Fruit fly (Drosophila melanogaster): ENCODE measurements around the gene heca.
A peak's percentile ranks its signal among the peaks of the same experiment; 100 is the strongest.

The heca gene

dm6 chr3R:30304884-30305529 is 27.3 kb downstream of the heca start (continued):
- peak; percentile 78 for TF ChIP-seq CG12769 (tag; optimal IDR thresholded peaks at IDR 0.05)
- TF ChIP-seq Nf-YC (tag; optimal IDR thresholded peaks at IDR 0.05) = peak; percentile 56
- peak; percentile 57 for TF ChIP-seq zfh2 (GFP tag; optimal IDR thresholded peaks at IDR 0.05)
- TF ChIP-seq Neu2 (GFP tag; optimal IDR thresholded peaks at IDR 0.05; ENCODE audit: borderline replicate concordance) = no peak
- peak; percentile 35 for TF ChIP-seq Vsx1 (GFP tag; optimal IDR thresholded peaks at IDR 0.05)
- peak; percentile 63 for TF ChIP-seq cwo (GFP tag; optimal IDR thresholded peaks at IDR 0.05)
- TF ChIP-seq Tbp (GFP tag; optimal IDR thresholded peaks at IDR 0.05) = no peak
- no peak for TF ChIP-seq Ada2b (GFP tag; IDR thresholded peaks at IDR 0.05)
- TF ChIP-seq CG34376 (GFP tag; optimal IDR thresholded peaks at IDR 0.05) = no peak
- no peak for TF ChIP-seq nerfin-1 (tag; optimal IDR thresholded peaks at IDR 0.05)
- TF ChIP-seq chm (GFP tag; IDR thresholded peaks at IDR 0.05) = no peak
- TF ChIP-seq eyg (GFP tag; optimal IDR thresholded peaks at IDR 0.05) = peak; percentile 28
- peak; percentile 21 for TF ChIP-seq ems (GFP tag; optimal IDR thresholded peaks at IDR 0.05)
- TF ChIP-seq CG14050 (GFP tag; IDR thresholded peaks at IDR 0.05) = no peak
- TF ChIP-seq Adf1 (GFP tag; IDR thresholded peaks at IDR 0.05) = no peak
- no peak for TF ChIP-seq CG17612 (GFP tag; IDR thresholded peaks at IDR 0.05)
- TF ChIP-seq CG7987 (GFP tag; optimal IDR thresholded peaks at IDR 0.05) = no peak
- no peak for TF ChIP-seq vnd (GFP tag; IDR thresholded peaks at IDR 0.05; ENCODE audit: partially characterized antibody)
- TF ChIP-seq her (GFP tag; optimal IDR thresholded peaks at IDR 0.05) = peak; percentile 33
- TF ChIP-seq fd64A (GFP tag; optimal IDR thresholded peaks at IDR 0.05) = no peak
- no peak for TF ChIP-seq CG30020 (tag; optimal IDR thresholded peaks at IDR 0.05)
- no peak for TF ChIP-seq salm (tag; optimal IDR thresholded peaks at IDR 0.05)
- no peak for TF ChIP-seq kah (GFP tag; optimal IDR thresholded peaks at IDR 0.05)
- TF ChIP-seq CG43689 (GFP tag; IDR thresholded peaks at IDR 0.05) = no peak
- no peak for TF ChIP-seq CG16779 (GFP tag; IDR thresholded peaks at IDR 0.05)
- no peak for TF ChIP-seq hb (GFP tag; IDR thresholded peaks at IDR 0.05; ENCODE audit: partially characterized antibody)
- no peak for TF ChIP-seq ase (GFP tag; IDR thresholded peaks at IDR 0.05)
- no peak for TF ChIP-seq schlank (tag; optimal IDR thresholded peaks at IDR 0.05)
- no peak for TF ChIP-seq lov (optimal IDR thresholded peaks at IDR 0.05)
- no peak for TF ChIP-seq lov (GFP tag; IDR thresholded peaks at IDR 0.05)
- TF ChIP-seq CG32767 (GFP tag; IDR thresholded peaks at IDR 0.05) = no peak
- no peak for TF ChIP-seq CG10979 (tag; optimal IDR thresholded peaks at IDR 0.05)
- TF ChIP-seq CG13287 (GFP tag; IDR thresholded peaks at IDR 0.05; ENCODE audit: partially characterized antibody) = no peak
- no peak for TF ChIP-seq CG16815 (GFP tag; optimal IDR thresholded peaks at IDR 0.05)
- no peak for TF ChIP-seq C15 (GFP tag; IDR thresholded peaks at IDR 0.05)
- 0 out of 2 replicates have a peak, but pooled peaks have one; percentile 44 for TF ChIP-seq danr (GFP tag; IDR thresholded peaks at IDR 0.05)
- TF ChIP-seq CG15696 (tag; optimal IDR thresholded peaks at IDR 0.05) = no peak
- TF ChIP-seq p53 (GFP tag; optimal IDR thresholded peaks at IDR 0.05) = no peak
- no peak for TF ChIP-seq CG7745 (tag; optimal IDR thresholded peaks at IDR 0.05)
- TF ChIP-seq gem (tag; optimal IDR thresholded peaks at IDR 0.05) = peak; percentile 71
- TF ChIP-seq onecut (GFP tag; IDR thresholded peaks at IDR 0.05) = 0 out of 2 replicates have a peak, but pooled peaks have one; percentile 4
- TF ChIP-seq CG17359 (tag; optimal IDR thresholded peaks at IDR 0.05) = no peak
- peak; percentile 15 for TF ChIP-seq CG15011 (GFP tag; optimal IDR thresholded peaks at IDR 0.05)
- no peak for TF ChIP-seq Ravus (GFP tag; IDR thresholded peaks at IDR 0.05)
- no peak for TF ChIP-seq peb (GFP tag; IDR thresholded peaks at IDR 0.05)
- TF ChIP-seq HmgD (GFP tag; optimal IDR thresholded peaks at IDR 0.05) = no peak
- no peak for TF ChIP-seq CG3838 (GFP tag; optimal IDR thresholded peaks at IDR 0.05)
- no peak; the same call in 2 of the 3 replicates for TF ChIP-seq B-H1 (GFP tag; IDR thresholded peaks at IDR 0.05)
- TF ChIP-seq unpg (GFP tag; optimal IDR thresholded peaks at IDR 0.05) = peak; percentile 44
- no peak for TF ChIP-seq E2f2 (GFP tag; IDR thresholded peaks at IDR 0.05)
- no peak for TF ChIP-seq CG11093 (GFP tag; IDR thresholded peaks at IDR 0.05)
